Worm (Caenorhabditis elegans) whole organism, L1 larva: Measurements from ENCODE around the gene oac-48.

Experiments
- efl-1 ChIP-seq, 4 experiments: fragments of 150-350 bp; optimal IDR thresholded peaks in 3 of 4; peaks in 1 of 4; 1 replicate in 1 of 4; 2 replicates in 3 of 4; lab custom pipeline; 2014; ENCODE audit warnings: missing biosample characterization in 2 of 4, missing genetic modification characterization in 2 of 4, missing genetic modification reagents in 2 of 4
- grh-1 ChIP-seq: fragments of 200-800 bp; sonication (Bioruptor generic); IDR thresholded peaks from 2 replicates; pipeline ENCODE4 v1.3.6; 2022; ENCODE audit warnings: missing genetic modification reagents, missing genetic modification characterization, missing compliant biosample characterization
- unc-62 ChIP-seq: fragments of 150-350 bp; optimal IDR thresholded peaks from 2 replicates; lab custom pipeline; 2014; ENCODE audit warnings: missing biosample characterization, missing genetic modification reagents, missing genetic modification characterization
- unc-98 ChIP-seq: fragments of 200-800 bp; sonication (Bioruptor generic); IDR thresholded peaks from 2 replicates; pipeline ENCODE4 v1.3.6; 2022; ENCODE audit warnings: missing genetic modification characterization, missing compliant biosample characterization

DNA sequence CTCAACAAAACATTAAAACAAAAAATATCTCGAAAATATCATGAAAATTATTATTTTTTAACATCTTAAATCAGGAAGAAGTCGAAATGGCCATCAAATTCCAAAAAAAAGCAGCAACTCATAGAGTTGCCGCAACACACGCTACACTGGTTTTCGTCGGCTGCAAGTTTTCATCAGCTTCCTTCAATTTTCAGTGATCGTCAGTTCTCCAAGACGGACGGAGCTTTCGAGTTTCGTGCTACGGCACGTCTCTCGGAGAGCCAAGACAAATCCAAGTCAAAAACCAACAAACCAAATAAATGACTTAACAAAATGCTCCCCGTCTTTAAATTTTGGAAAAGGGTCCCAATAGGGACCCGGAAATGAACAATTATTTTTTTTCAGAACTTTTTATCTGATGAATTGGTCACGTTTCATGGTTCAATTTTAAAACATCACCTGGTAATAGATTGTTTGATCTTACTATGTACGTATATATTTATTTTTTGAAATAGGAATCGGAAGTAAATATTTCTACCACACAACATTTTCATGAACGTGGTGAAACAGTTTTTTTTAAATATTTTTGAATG is 35.6 kb downstream of the oac-48 start:
- no peak for TF ChIP-seq unc-98 (GFP tag; lab: Robert Waterston, UW)
- TF ChIP-seq unc-62 (GFP tag; lab: Kevin White, UChicago), result no peak
- TF ChIP-seq grh-1 (GFP tag; lab: Robert Waterston, UW), result no peak
- TF ChIP-seq efl-1 (optimal IDR thresholded peaks at IDR 0.05; lab: Kevin White, UChicago), result no peak
- no peak for TF ChIP-seq efl-1 (GFP tag; optimal IDR thresholded peaks at IDR 0.05 in 1 of 2; lab: Kevin White, UChicago)
